Worm (Caenorhabditis elegans) whole organism, L4 larva: ENCODE data around the gene str-10.

ENCODE experiments used
- Y105C5A.15 ChIP-seq: fragments of 200-800 bp; sonication (Bioruptor generic); IDR thresholded peaks from 2 replicates; pipeline ENCODE4 v1.3.6; 2022; ENCODE audit warnings: missing genetic modification characterization, missing compliant biosample characterization
- ZK337.2 ChIP-seq: fragments of 200-800 bp; sonication (Bioruptor generic); IDR thresholded peaks from 2 replicates; pipeline ENCODE4 v1.3.6; 2022; ENCODE audit warnings: missing genetic modification reagents, missing genetic modification characterization, missing compliant biosample characterization
- ceh-44 ChIP-seq: fragments of 200-800 bp; sonication (Bioruptor generic); IDR thresholded peaks from 2 replicates; pipeline ENCODE4 v1.3.6; 2022; ENCODE audit warnings: missing genetic modification reagents, missing genetic modification characterization, missing compliant biosample characterization
- fos-1 ChIP-seq: fragments of 150-350 bp; optimal IDR thresholded peaks from 2 replicates; lab custom pipeline; 2014; ENCODE audit warnings: missing biosample characterization, missing genetic modification characterization
- lin-13 ChIP-seq: fragments of 150-350 bp; optimal IDR thresholded peaks from 2 replicates; lab custom pipeline; 2014; ENCODE audit warnings: missing biosample characterization, missing genetic modification reagents, missing genetic modification characterization
- mdl-1 ChIP-seq, 2 experiments: fragments of 150-350 bp in 1 of 2; sonication (generic microtip) in 1 of 2; optimal IDR thresholded peaks; 2 replicates each; lab custom pipeline; 2014 to 2017; ENCODE audit warnings: missing biosample characterization in 2 of 2, missing genetic modification characterization in 2 of 2
- nhr-28 ChIP-seq: fragments of 150-350 bp; optimal IDR thresholded peaks from 2 replicates; lab custom pipeline; 2014; ENCODE audit warnings: missing biosample characterization, missing genetic modification characterization
- nhr-77 ChIP-seq: fragments of 150-350 bp; optimal IDR thresholded peaks from 2 replicates; lab custom pipeline; 2014; ENCODE audit warnings: missing biosample characterization, missing genetic modification characterization
- pha-4 ChIP-seq, 2 experiments: fragments of 150-350 bp in 1 of 2; fragments of 200-800 bp in 1 of 2; sonication (Bioruptor generic) in 1 of 2; IDR thresholded peaks in 1 of 2; optimal IDR thresholded peaks in 1 of 2; 2 replicates each; pipeline versions ENCODE4 v1.3.6 to Lab custom; 2014 to 2022; ENCODE audit warnings: missing genetic modification characterization in 2 of 2, missing genetic modification reagents in 2 of 2, missing biosample characterization in 1 of 2, missing compliant biosample characterization in 1 of 2
- skn-1 ChIP-seq: fragments of 150-350 bp; optimal IDR thresholded peaks from 2 replicates; lab custom pipeline; 2014; ENCODE audit warnings: missing biosample characterization, missing genetic modification characterization

ce11 chrX:13100410-13100809 lies 18.0 kb downstream of the str-10 start, which contains the start of gene R03G8.6:
- no peak for TF ChIP-seq pha-4 (GFP tag; IDR thresholded peaks at IDR 0.05; lab: Robert Waterston, UW)
- no peak for TF ChIP-seq pha-4 (tag; optimal IDR thresholded peaks at IDR 0.05; lab: Kevin White, UChicago)
- TF ChIP-seq Y105C5A.15 (GFP tag; lab: Robert Waterston, UW): no peak
- TF ChIP-seq nhr-77 (tag; lab: Kevin White, UChicago): no peak
- TF ChIP-seq ceh-44 (GFP tag; lab: Robert Waterston, UW): no peak
- TF ChIP-seq fos-1: no peak
- TF ChIP-seq ZK337.2 (GFP tag; lab: Robert Waterston, UW): no peak
- no peak for TF ChIP-seq nhr-28 (tag; lab: Kevin White, UChicago)
- no peak for TF ChIP-seq skn-1
- no peak for TF ChIP-seq mdl-1 (tag; optimal IDR thresholded peaks at IDR 0.05; lab: Kevin White, UChicago)
- no peak for TF ChIP-seq lin-13 (GFP tag; lab: Kevin White, UChicago)
